Worm (Caenorhabditis elegans): ENCODE data around the gene F47D12.9.

ce11 chrIII:6298131-6298530, 5.0 kb downstream of the F47D12.9 start, which contains the start of gene F47D12.3:
- TF ChIP-seq hrde-1 (tag; optimal IDR thresholded peaks at IDR 0.05; ENCODE audit: borderline replicate concordance) (no peak), madf-8 (GFP tag; conservative IDR thresholded peaks at IDR 0.05) (no peak), pha-4 (tag; optimal IDR thresholded peaks at IDR 0.05) (no peak), F49E8.2 (tag; optimal IDR thresholded peaks at IDR 0.05; ENCODE audit: insufficient read depth) (no peak), F57C9.4 (tag; optimal IDR thresholded peaks at IDR 0.05) (no peak), ekl-4 (GFP tag; IDR thresholded peaks at IDR 0.05) (no peak), sptf-2 (GFP tag; optimal IDR thresholded peaks at IDR 0.05) (no peak), nhr-90 (tag; optimal IDR thresholded peaks at IDR 0.05) (no peak), ama-1 (optimal IDR thresholded peaks at IDR 0.05) (no peak), ama-1 (GFP tag; optimal IDR thresholded peaks at IDR 0.05) (no peak), akir-1 (GFP tag; optimal IDR thresholded peaks at IDR 0.05) (no peak), attf-5 (GFP tag; optimal IDR thresholded peaks at IDR 0.05) (no peak), atf-7 (tag; optimal IDR thresholded peaks at IDR 0.05) (no peak), unc-62 (GFP tag; optimal IDR thresholded peaks at IDR 0.05) (no peak)
